Worm (Caenorhabditis elegans) whole organism, midembryonic: ENCODE data around the gene C53D6.7.

Experiments
- T22C8.4 ChIP-seq: fragments of 200-800 bp; sonication (Bioruptor generic); IDR thresholded peaks from 2 replicates; pipeline ENCODE4 v1.3.6; 2022; ENCODE audit warnings: missing genetic modification characterization, missing compliant biosample characterization
- cog-1 ChIP-seq: sonication (generic microtip); optimal IDR thresholded peaks from 2 replicates; lab custom pipeline; 2016; ENCODE audit warnings: missing genetic modification characterization, missing compliant biosample characterization
- flt-1 ChIP-seq: fragments of 200-800 bp; sonication (Bioruptor generic); IDR thresholded peaks from 2 replicates; pipeline ENCODE4 v1.3.6; 2022; ENCODE audit warnings: missing genetic modification characterization, missing compliant biosample characterization
- klf-2 ChIP-seq: fragments of 200-800 bp; sonication (Bioruptor generic); conservative IDR thresholded peaks from 2 replicates; pipeline ENCODE4 v1.3.6; 2022; ENCODE audit warnings: missing genetic modification reagents, missing genetic modification characterization, missing compliant biosample characterization
- med-1 ChIP-seq: sonication (generic microtip); optimal IDR thresholded peaks from 2 replicates; lab custom pipeline; 2017; ENCODE audit warnings: missing genetic modification characterization, mild to moderate bottlenecking, missing compliant biosample characterization, antibody characterized with exemption, missing genetic modification reagents; ENCODE audit not compliant: insufficient read depth
- ref-1 ChIP-seq: fragments of 200-800 bp; sonication (Bioruptor generic); conservative IDR thresholded peaks from 2 replicates; pipeline ENCODE4 v1.3.6; 2022; ENCODE audit warnings: missing genetic modification reagents, missing genetic modification characterization, missing compliant biosample characterization
- tab-1 ChIP-seq: fragments of 200-800 bp; sonication (Bioruptor generic); IDR thresholded peaks from 2 replicates; pipeline ENCODE4 v1.3.6; 2022; ENCODE audit warnings: missing genetic modification characterization, missing compliant biosample characterization
- ztf-23 ChIP-seq: fragments of 200-800 bp; sonication (Bioruptor generic); IDR thresholded peaks from 2 replicates; pipeline ENCODE4 v1.3.6; 2022; ENCODE audit warnings: missing genetic modification reagents, missing genetic modification characterization, missing compliant biosample characterization
- ztf-29 ChIP-seq: fragments of 200-800 bp; sonication (Bioruptor generic); IDR thresholded peaks from 2 replicates; pipeline ENCODE4 v1.3.6; 2022; ENCODE audit warnings: missing genetic modification reagents, missing genetic modification characterization, missing compliant biosample characterization

The C53D6.7 gene

ce11 chrIV:9051510-9052175 lies 14.7 kb upstream of the C53D6.7 start:
- no peak for TF ChIP-seq klf-2 (GFP tag; lab: Robert Waterston, UW)
- no peak for TF ChIP-seq med-1 (GFP tag; lab: Kevin White, UChicago)
- no peak for TF ChIP-seq ztf-23 (GFP tag; lab: Robert Waterston, UW)
- TF ChIP-seq tab-1 (GFP tag; lab: Robert Waterston, UW) = no peak

DNA sequence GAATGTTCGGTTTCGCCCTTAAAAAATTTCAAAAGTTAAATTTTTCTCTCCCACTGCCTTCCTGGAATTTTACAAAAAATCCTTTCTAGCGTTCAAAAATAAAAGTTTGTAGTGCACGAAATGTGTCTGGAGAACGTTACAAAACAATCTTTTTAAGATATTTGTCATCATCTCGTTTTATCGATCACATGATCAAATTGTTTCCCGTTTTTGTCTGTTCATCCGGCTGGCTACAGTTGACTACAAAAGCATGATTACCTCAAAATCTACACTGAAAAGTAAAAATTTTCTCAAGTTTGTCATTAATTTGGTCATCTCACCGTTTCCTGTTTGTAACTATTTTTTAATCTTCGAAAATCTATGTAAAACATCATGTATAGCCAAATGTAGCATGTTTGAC lies 14.1 kb upstream of the C53D6.7 start:
- TF ChIP-seq flt-1 (GFP tag; lab: Robert Waterston, UW) = no peak
- no peak for TF ChIP-seq T22C8.4

- TF ChIP-seq med-1 (GFP tag; lab: Kevin White, UChicago) (no peak), cog-1 (tag; lab: Kevin White, UChicago) (no peak), T22C8.4 (no peak), tab-1 (GFP tag; lab: Robert Waterston, UW) (no peak), klf-2 (GFP tag; lab: Robert Waterston, UW) (no peak), ztf-29 (no peak), flt-1 (GFP tag; lab: Robert Waterston, UW) (no peak), ref-1 (no peak), ztf-23 (GFP tag; lab: Robert Waterston, UW) (no peak)
Measured at ce11 chrIV:9045252-9045651, 8.3 kb upstream of the C53D6.7 start, which contains the start of gene Y73F4A.1. Y73F4A.1 (minus strand) TSS chrIV:9045352.

ce11 chrIV:9043224-9043623 lies 6.3 kb upstream of the C53D6.7 start, which contains the start of gene Y73F4A.2:
Y73F4A.2 (minus strand) TSS chrIV:9043347.
- no peak for TF ChIP-seq tab-1 (GFP tag; lab: Robert Waterston, UW)
- no peak for TF ChIP-seq med-1 (GFP tag; lab: Kevin White, UChicago)
- no peak for TF ChIP-seq cog-1 (tag; lab: Kevin White, UChicago)
- TF ChIP-seq ref-1 = no peak
- no peak for TF ChIP-seq flt-1 (GFP tag; lab: Robert Waterston, UW)
- no peak for TF ChIP-seq T22C8.4
- TF ChIP-seq ztf-29 = no peak
- no peak for TF ChIP-seq klf-2 (GFP tag; lab: Robert Waterston, UW)
- TF ChIP-seq ztf-23 (GFP tag; lab: Robert Waterston, UW) = no peak

ce11 chrIV:9040393-9040792 lies 3.4 kb upstream of the C53D6.7 start, which contains the start of gene Y73F4A.3:
Y73F4A.3 (minus strand) TSS chrIV:9040493.
- TF ChIP-seq ztf-29 (no peak), tab-1 (GFP tag; lab: Robert Waterston, UW) (no peak), ztf-23 (GFP tag; lab: Robert Waterston, UW) (no peak), med-1 (GFP tag; lab: Kevin White, UChicago) (no peak), ref-1 (no peak), T22C8.4 (no peak), cog-1 (tag; lab: Kevin White, UChicago) (no peak)

DNA sequence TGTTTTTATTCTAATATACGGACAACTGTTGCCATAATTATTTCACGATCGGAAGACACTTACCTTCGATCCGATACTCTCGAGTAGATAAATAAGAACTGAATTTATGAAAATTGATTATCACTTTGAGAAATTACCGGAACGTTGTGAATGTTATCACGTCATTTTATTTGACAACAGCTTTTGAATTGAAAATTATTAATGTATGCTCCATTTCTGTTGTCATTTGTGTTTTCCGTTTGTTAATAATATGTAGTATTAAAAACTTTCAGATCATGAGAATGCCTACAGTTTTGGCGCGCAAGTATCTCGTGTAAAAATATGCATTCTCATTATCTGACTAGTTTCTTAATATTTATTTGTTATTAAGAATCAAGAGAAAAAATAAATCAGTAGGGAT lies 2.6 kb downstream of the C53D6.7 start, which contains the start of gene C53D6.10:
Gene C53D6.10, minus strand, starts transcription at position 101 of the 400 bp plus-strand sequence.
- TF ChIP-seq klf-2 (GFP tag; lab: Robert Waterston, UW) (no peak), flt-1 (GFP tag; lab: Robert Waterston, UW) (no peak), ref-1 (no peak), med-1 (GFP tag; lab: Kevin White, UChicago) (no peak), ztf-29 (no peak), tab-1 (GFP tag; lab: Robert Waterston, UW) (no peak), T22C8.4 (no peak), cog-1 (tag; lab: Kevin White, UChicago) (no peak), ztf-23 (GFP tag; lab: Robert Waterston, UW) (no peak)

DNA sequence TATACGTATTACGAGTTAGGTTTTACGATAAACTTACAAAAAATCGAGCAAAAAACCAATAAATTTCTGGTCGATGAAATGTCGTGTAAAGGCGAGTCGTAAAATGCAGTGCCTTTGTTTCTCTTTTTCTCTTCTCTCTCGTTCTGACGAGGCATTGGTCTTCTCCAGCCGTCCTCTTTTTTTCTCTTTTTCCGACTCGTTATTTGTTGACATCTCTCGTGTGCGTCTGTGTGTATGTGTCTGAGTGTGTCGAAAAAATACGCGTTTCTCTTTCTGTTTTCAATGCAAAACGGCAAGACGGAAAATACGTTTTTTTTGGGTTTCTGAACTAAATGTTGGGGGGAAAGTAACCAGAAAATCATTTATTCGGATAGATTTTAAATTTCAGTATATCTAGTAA lies 4.4 kb downstream of the C53D6.7 start, which contains the start of gene C53D6.6:
Gene C53D6.6, minus strand, starts transcription at position 118 of the 400 bp plus-strand sequence.
- TF ChIP-seq tab-1 (GFP tag; lab: Robert Waterston, UW) (no peak), flt-1 (GFP tag; lab: Robert Waterston, UW) (no peak), klf-2 (GFP tag; lab: Robert Waterston, UW) (no peak), T22C8.4 (no peak), cog-1 (tag; lab: Kevin White, UChicago) (no peak), ztf-29 (no peak), med-1 (GFP tag; lab: Kevin White, UChicago) (no peak), ref-1 (no peak), ztf-23 (GFP tag; lab: Robert Waterston, UW) (no peak)

DNA sequence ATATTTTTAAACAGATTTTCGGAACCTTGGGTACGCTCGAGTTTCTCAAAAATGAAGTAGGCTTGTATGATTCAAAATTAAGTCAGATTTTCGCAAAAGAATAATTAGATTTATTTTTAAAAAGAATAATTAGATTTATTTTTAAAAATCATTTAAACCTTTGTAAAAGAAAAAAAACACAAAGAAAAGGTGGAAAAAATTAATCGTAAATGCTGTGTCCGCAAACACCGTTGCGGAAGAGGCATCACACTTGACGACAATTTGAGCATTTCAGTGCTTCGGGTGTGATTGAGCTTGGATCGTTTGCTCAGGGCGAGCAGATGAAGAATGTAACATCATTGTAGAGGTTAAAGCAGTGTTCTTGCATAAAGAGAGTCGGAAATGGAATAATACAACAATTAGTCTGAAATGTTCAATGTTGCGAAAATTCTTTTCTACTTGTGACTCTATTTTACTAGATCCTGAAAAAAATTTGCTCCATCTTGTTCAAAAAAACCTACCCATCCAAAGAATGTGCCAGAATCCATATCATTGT lies 15.7 kb downstream of the C53D6.7 start:
- TF ChIP-seq ztf-23 (GFP tag; lab: Robert Waterston, UW) = no peak
- TF ChIP-seq flt-1 (GFP tag; lab: Robert Waterston, UW) = no peak
- no peak for TF ChIP-seq T22C8.4
- no peak for TF ChIP-seq med-1 (GFP tag; lab: Kevin White, UChicago)
- no peak for TF ChIP-seq ref-1
- no peak for TF ChIP-seq ztf-29
- no peak for TF ChIP-seq tab-1 (GFP tag; lab: Robert Waterston, UW)
- TF ChIP-seq cog-1 (tag; lab: Kevin White, UChicago) = no peak
- no peak for TF ChIP-seq klf-2 (GFP tag; lab: Robert Waterston, UW)

ce11 chrIV:9020840-9021239 lies 16.1 kb downstream of the C53D6.7 start, which contains the start of gene C53D6.4:
C53D6.4 (minus strand) TSS chrIV:9020940.
- TF ChIP-seq cog-1 (tag; lab: Kevin White, UChicago) = no peak
- no peak for TF ChIP-seq klf-2 (GFP tag; lab: Robert Waterston, UW)
- TF ChIP-seq tab-1 (GFP tag; lab: Robert Waterston, UW) = no peak
- no peak for TF ChIP-seq med-1 (GFP tag; lab: Kevin White, UChicago)
- no peak for TF ChIP-seq flt-1 (GFP tag; lab: Robert Waterston, UW)
- no peak for TF ChIP-seq ztf-23 (GFP tag; lab: Robert Waterston, UW)
